Fruit fly (Drosophila melanogaster): ENCODE data around the gene Mtp.

dm6 chr2L:20885889-20886507 is 36.7 kb downstream of the Mtp start:
- no peak for TF ChIP-seq CG14711 (tag; optimal IDR thresholded peaks at IDR 0.05)
- peak; percentile 65 for TF ChIP-seq Mnt (GFP tag; optimal IDR thresholded peaks at IDR 0.05)
- TF ChIP-seq CG7045 (GFP tag; optimal IDR thresholded peaks at IDR 0.05) = no peak
- TF ChIP-seq cnc (optimal IDR thresholded peaks at IDR 0.05) = no peak

Data from whole organism, adult.